Fruit fly (Drosophila melanogaster): ENCODE results near the gene CG5793.
A peak's percentile ranks its signal among the peaks of the same experiment; 100 is the strongest.

The CG5793 gene

DNA sequence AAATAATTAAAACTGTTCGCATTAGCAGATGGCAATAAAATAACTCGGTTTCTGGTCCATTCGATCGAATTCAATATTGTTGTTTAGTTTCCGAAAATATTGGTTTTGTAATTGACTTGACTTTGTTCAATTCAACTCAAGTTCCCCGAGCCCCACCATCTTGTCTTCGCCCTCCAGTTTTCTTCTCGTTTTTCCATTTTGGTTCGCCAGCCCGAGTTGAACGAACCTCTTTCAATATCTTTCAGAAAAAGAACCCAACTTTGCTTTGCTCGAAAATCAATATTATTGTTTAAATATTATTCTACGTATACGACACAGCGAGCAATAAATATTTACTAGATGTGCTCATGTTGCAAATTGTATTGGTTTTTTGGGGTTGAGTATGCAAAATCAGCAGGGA, 31.3 kb downstream of the CG5793 start:
- TF ChIP-seq Sox15 (GFP tag; optimal IDR thresholded peaks at IDR 0.05) (no peak), fkh (GFP tag; optimal IDR thresholded peaks at IDR 0.05) (peak; percentile 68), CG34406 (GFP tag; optimal IDR thresholded peaks at IDR 0.05) (no peak), acj6 (GFP tag; optimal IDR thresholded peaks at IDR 0.05) (no peak), Eip78C (GFP tag) (no peak), fd59A (GFP tag; optimal IDR thresholded peaks at IDR 0.05) (no peak)

DNA sequence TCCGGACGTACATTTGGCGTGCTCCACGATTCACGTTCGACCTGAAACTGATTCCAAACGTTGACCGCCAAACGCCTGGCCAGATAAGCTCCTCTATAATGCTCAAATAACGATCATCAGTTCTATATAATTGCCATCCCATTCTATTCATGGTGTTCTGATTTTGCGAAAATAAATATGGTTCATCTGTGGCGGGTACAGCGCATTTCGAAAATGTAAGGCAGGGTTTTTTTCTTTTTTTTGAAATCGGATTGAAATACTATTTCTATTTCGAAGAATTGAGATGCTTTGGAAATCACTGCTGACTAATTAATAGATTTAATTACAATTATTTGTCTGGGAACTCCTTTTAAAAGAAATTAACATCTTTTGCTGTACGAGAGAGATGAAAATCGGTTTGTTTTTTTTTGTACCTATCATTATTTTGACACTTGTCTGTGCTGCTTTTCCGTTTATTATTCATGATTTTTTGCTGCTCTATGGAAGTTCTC, 33.7 kb downstream of the CG5793 start, which contains the start of gene cDIP:
Gene cDIP (minus strand): TSS at position 51 of the 491 bp plus-strand sequence.
- TF ChIP-seq pdm3 (GFP tag; optimal IDR thresholded peaks at IDR 0.05) = no peak
- no peak for TF ChIP-seq ss (GFP tag; optimal IDR thresholded peaks at IDR 0.05)
- TF ChIP-seq CG31627 (GFP tag; optimal IDR thresholded peaks at IDR 0.05) = no peak
- TF ChIP-seq topi (GFP tag; optimal IDR thresholded peaks at IDR 0.05) = no peak
- TF ChIP-seq Hr38 (GFP tag; optimal IDR thresholded peaks at IDR 0.05) = no peak
- no peak for TF ChIP-seq spab (GFP tag; optimal IDR thresholded peaks at IDR 0.05)

DNA sequence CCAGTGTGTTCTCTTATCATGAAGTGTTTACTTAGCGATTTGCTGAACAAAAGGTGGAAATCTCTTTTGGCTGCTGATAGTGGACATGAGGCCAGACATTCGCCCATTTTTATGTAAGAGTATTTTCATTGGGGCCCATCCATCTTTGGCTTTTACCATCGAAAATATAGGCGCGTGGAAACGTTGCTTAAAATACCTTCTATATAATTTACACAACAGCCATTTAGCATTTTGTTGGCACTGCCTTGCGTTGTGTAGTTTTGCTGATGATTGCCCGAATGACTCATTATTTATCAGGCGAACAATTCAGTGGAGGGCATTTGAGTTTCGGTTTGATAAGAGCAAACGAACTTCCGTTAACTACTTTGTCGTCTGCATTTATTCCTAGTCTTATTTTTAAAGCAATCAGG, 34.3 kb downstream of the CG5793 start:
- TF ChIP-seq CG10631 (GFP tag; optimal IDR thresholded peaks at IDR 0.05) (no peak), CG3032 (tag; optimal IDR thresholded peaks at IDR 0.05) (no peak), CG6808 (GFP tag; optimal IDR thresholded peaks at IDR 0.05) (no peak), cyc (GFP tag; optimal IDR thresholded peaks at IDR 0.05) (no peak), CG11902 (GFP tag; optimal IDR thresholded peaks at IDR 0.05) (no peak), CG8632 (GFP tag; optimal IDR thresholded peaks at IDR 0.05) (peak; percentile 3), CG32006 (GFP tag; optimal IDR thresholded peaks at IDR 0.05) (peak; percentile 34), CG7368 (GFP tag; optimal IDR thresholded peaks at IDR 0.05) (no peak), CG31627 (GFP tag; optimal IDR thresholded peaks at IDR 0.05) (no peak), CG8119 (GFP tag; IDR thresholded peaks at IDR 0.05) (0 out of 3 replicates have a peak, but pooled peaks have one; percentile 21), CG3919 (GFP tag; optimal IDR thresholded peaks at IDR 0.05) (no peak), topi (GFP tag; optimal IDR thresholded peaks at IDR 0.05) (no peak), dac (GFP tag; optimal IDR thresholded peaks at IDR 0.05) (no peak), dsx (GFP tag; optimal IDR thresholded peaks at IDR 0.05; ENCODE audit: poor library complexity, severe bottlenecking) (peak; percentile 76), Eip78C (GFP tag) (peak; percentile 59), CG4318 (GFP tag; optimal IDR thresholded peaks at IDR 0.05) (no peak), spab (GFP tag; optimal IDR thresholded peaks at IDR 0.05) (no peak), Met (GFP tag; optimal IDR thresholded peaks at IDR 0.05) (no peak), CG6276 (GFP tag; optimal IDR thresholded peaks at IDR 0.05) (no peak), salr (GFP tag; optimal IDR thresholded peaks at IDR 0.05) (no peak), Lpt (GFP tag; optimal IDR thresholded peaks at IDR 0.05) (no peak), fd59A (GFP tag; optimal IDR thresholded peaks at IDR 0.05) (no peak), Ets21C (GFP tag; optimal IDR thresholded peaks at IDR 0.05) (no peak), Blimp-1 (GFP tag; optimal IDR thresholded peaks at IDR 0.05) (no peak), fkh (GFP tag; optimal IDR thresholded peaks at IDR 0.05) (peak; percentile 67), achi (GFP tag; optimal IDR thresholded peaks at IDR 0.05) (no peak), CG6792 (GFP tag; optimal IDR thresholded peaks at IDR 0.05) (no peak), svp (GFP tag) (no peak), CG11294 (GFP tag; IDR thresholded peaks at IDR 0.05) (no peak), CG9139 (GFP tag; optimal IDR thresholded peaks at IDR 0.05) (no peak), OdsH (GFP tag; optimal IDR thresholded peaks at IDR 0.05) (no peak), vri (GFP tag; optimal IDR thresholded peaks at IDR 0.05) (peak; percentile 42), pdm3 (GFP tag; optimal IDR thresholded peaks at IDR 0.05) (no peak)

Measured in whole organism, prepupa.